Fruit fly (Drosophila melanogaster) whole organism, wandering third instar larva: ENCODE measurements around the gene dos.
A peak's percentile ranks its signal among the peaks of the same experiment; 100 is the strongest.

Experiments
- CG32264 ChIP-seq: fragments of 200-800 bp; sonication (Bioruptor generic); optimal IDR thresholded peaks from 2 replicates; lab custom pipeline; 2016; ENCODE audit warnings: missing biosample characterization, missing genetic modification characterization
- CG9705 ChIP-seq: fragments of 200-800 bp; sonication (Bioruptor generic); optimal IDR thresholded peaks from 2 replicates; lab custom pipeline; 2018; ENCODE audit warnings: missing biosample characterization, mild to moderate bottlenecking, missing genetic modification characterization
- CrebA ChIP-seq: fragments of 200-800 bp; sonication (Bioruptor generic); optimal IDR thresholded peaks from 2 replicates; lab custom pipeline; 2016; ENCODE audit warnings: missing biosample characterization, mild to moderate bottlenecking, missing genetic modification characterization, borderline replicate concordance
- Dfd ChIP-seq: fragments of >200 bp; optimal IDR thresholded peaks from 2 replicates; lab custom pipeline; 2017; ENCODE audit warnings: missing biosample characterization, missing genetic modification characterization
- Dif ChIP-seq: fragments of 200-275, 200-300 bp; sonication (Bioruptor generic); optimal IDR thresholded peaks from 2 replicates; lab custom pipeline; 2018; ENCODE audit warnings: missing biosample characterization, missing genetic modification characterization; ENCODE audit not compliant: partially characterized antibody
- GATAd ChIP-seq: sonication (Bioruptor generic); optimal IDR thresholded peaks from 2 replicates; lab custom pipeline; 2016; ENCODE audit warnings: missing biosample characterization, missing genetic modification characterization
- HLH106 ChIP-seq: fragments of 200-800 bp; optimal IDR thresholded peaks from 3 replicates; lab custom pipeline; 2019; ENCODE audit warnings: missing biosample characterization, mild to moderate bottlenecking, missing genetic modification characterization, moderate library complexity
- Hnf4 ChIP-seq: fragments of 200-800 bp; sonication (Bioruptor generic); optimal IDR thresholded peaks from 2 replicates; lab custom pipeline; 2016; ENCODE audit warnings: missing biosample characterization, mild to moderate bottlenecking, missing genetic modification characterization
- Hr78 ChIP-seq: fragments of >200 bp; optimal IDR thresholded peaks from 2 replicates; lab custom pipeline; 2017; ENCODE audit warnings: missing biosample characterization, missing genetic modification characterization
- Hr83 ChIP-seq: fragments of 200-300 bp; sonication (Bioruptor generic); optimal IDR thresholded peaks from 2 replicates; lab custom pipeline; 2016; ENCODE audit warnings: missing biosample characterization, mild to moderate bottlenecking, missing genetic modification characterization, moderate library complexity; ENCODE audit not compliant: poor library complexity, severe bottlenecking
- Jra ChIP-seq: sonication (Bioruptor generic); optimal IDR thresholded peaks from 2 replicates; lab custom pipeline; 2016; ENCODE audit warnings: missing biosample characterization, missing genetic modification characterization
- Mio ChIP-seq: sonication (Bioruptor generic); optimal IDR thresholded peaks from 2 replicates; lab custom pipeline; 2016; ENCODE audit warnings: missing biosample characterization, missing genetic modification characterization
- Myc ChIP-seq: fragments of >200 bp; optimal IDR thresholded peaks from 2 replicates; lab custom pipeline; 2017
- OdsH ChIP-seq: fragments of 200-800 bp; sonication (Bioruptor generic); optimal IDR thresholded peaks from 2 replicates; lab custom pipeline; 2016; ENCODE audit warnings: missing biosample characterization, mild to moderate bottlenecking, missing genetic modification characterization
- Rel ChIP-seq, 2 experiments: fragments of 200-800 bp; sonication (Bioruptor generic) in 1 of 2; optimal IDR thresholded peaks; 2 replicates in 1 of 2; 3 replicates in 1 of 2; lab custom pipeline; 2016 to 2019; ENCODE audit warnings: mild to moderate bottlenecking in 2 of 2, missing biosample characterization in 2 of 2, missing genetic modification characterization in 2 of 2, moderate library complexity in 1 of 2
- Sp1 ChIP-seq: fragments of 200-800 bp; sonication (Bioruptor generic); optimal IDR thresholded peaks from 3 replicates; lab custom pipeline; 2019; ENCODE audit warnings: missing biosample characterization, mild to moderate bottlenecking, missing genetic modification characterization, moderate library complexity
- Vsx2 ChIP-seq: fragments of 200-300, 225-300 bp; sonication (Bioruptor generic); optimal IDR thresholded peaks from 2 replicates; lab custom pipeline; 2018; ENCODE audit warnings: missing biosample characterization, missing genetic modification characterization; ENCODE audit not compliant: partially characterized antibody
- br ChIP-seq: fragments of 200-800 bp; sonication (Bioruptor generic); optimal IDR thresholded peaks from 2 replicates; lab custom pipeline; 2016; ENCODE audit warnings: missing biosample characterization, missing genetic modification characterization
- brk ChIP-seq: fragments of 200-800 bp; sonication (Bioruptor generic); optimal IDR thresholded peaks from 2 replicates; lab custom pipeline; 2016; ENCODE audit warnings: missing biosample characterization, mild to moderate bottlenecking, missing genetic modification characterization
- dmrt93B ChIP-seq: fragments of 200-800 bp; sonication (Bioruptor generic); optimal IDR thresholded peaks from 2 replicates; lab custom pipeline; 2018; ENCODE audit warnings: missing biosample characterization, mild to moderate bottlenecking, missing genetic modification characterization
- dsf ChIP-seq: sonication (Bioruptor generic); optimal IDR thresholded peaks from 2 replicates; lab custom pipeline; 2016; ENCODE audit warnings: missing biosample characterization, missing genetic modification characterization, borderline replicate concordance
- ey ChIP-seq: fragments of 200-800 bp; sonication (Bioruptor generic); optimal IDR thresholded peaks from 2 replicates; lab custom pipeline; 2016; ENCODE audit warnings: missing biosample characterization, missing genetic modification characterization
- foxo ChIP-seq, 2 experiments: fragments of 200-800 bp; sonication (Bioruptor generic); optimal IDR thresholded peaks; 2 replicates in 1 of 2; 3 replicates in 1 of 2; lab custom pipeline; 2016 to 2017; ENCODE audit warnings: missing biosample characterization in 2 of 2, missing genetic modification characterization in 2 of 2
- fru ChIP-seq: fragments of 200-800 bp; sonication (Bioruptor generic); optimal IDR thresholded peaks from 3 replicates; lab custom pipeline; 2016; ENCODE audit warnings: missing biosample characterization, mild to moderate bottlenecking, missing genetic modification characterization
- h ChIP-seq: fragments of 200-800 bp; sonication (Bioruptor generic); optimal IDR thresholded peaks from 3 replicates; lab custom pipeline; 2016; ENCODE audit warnings: missing biosample characterization, mild to moderate bottlenecking, missing genetic modification characterization
- jim ChIP-seq: fragments of 175-275, 200-325 bp; sonication (Bioruptor generic); optimal IDR thresholded peaks from 2 replicates; lab custom pipeline; 2016; ENCODE audit warnings: missing biosample characterization, mild to moderate bottlenecking, missing genetic modification characterization
- lola ChIP-seq: fragments of >200 bp; optimal IDR thresholded peaks from 2 replicates; lab custom pipeline; 2017; ENCODE audit warnings: missing biosample characterization, missing genetic modification characterization
- pan ChIP-seq: fragments of >200 bp; optimal IDR thresholded peaks from 2 replicates; lab custom pipeline; 2017
- psq ChIP-seq: fragments of 200-800 bp; sonication (Bioruptor generic); optimal IDR thresholded peaks from 3 replicates; lab custom pipeline; 2017; ENCODE audit warnings: missing biosample characterization, mild to moderate bottlenecking, missing genetic modification characterization, moderate library complexity
- rgr ChIP-seq: fragments of 200-800 bp; sonication (Bioruptor generic); optimal IDR thresholded peaks from 3 replicates; lab custom pipeline; 2016; ENCODE audit warnings: missing biosample characterization, mild to moderate bottlenecking, missing genetic modification characterization
- sage ChIP-seq: fragments of 200-800 bp; sonication (Bioruptor generic); optimal IDR thresholded peaks from 2 replicates; lab custom pipeline; 2016; ENCODE audit warnings: missing biosample characterization, mild to moderate bottlenecking, missing genetic modification characterization
- sv ChIP-seq: fragments of 200-800 bp; sonication (Bioruptor generic); optimal IDR thresholded peaks from 3 replicates; lab custom pipeline; 2016; ENCODE audit warnings: missing biosample characterization, missing genetic modification characterization
- tai ChIP-seq: sonication (Bioruptor generic); optimal IDR thresholded peaks from 2 replicates; lab custom pipeline; 2016; ENCODE audit warnings: missing biosample characterization, missing genetic modification characterization
- usp ChIP-seq: fragments of >200 bp; optimal IDR thresholded peaks from 2 replicates; lab custom pipeline; 2017; ENCODE audit warnings: missing biosample characterization, missing genetic modification characterization
- woc ChIP-seq: sonication (Bioruptor generic); optimal IDR thresholded peaks from 2 replicates; lab custom pipeline; 2016; ENCODE audit warnings: missing biosample characterization, mild to moderate bottlenecking, missing genetic modification characterization

dos gene

dm6 chr3L:2579557-2580224 is 9.5 kb upstream of the dos start:
- TF ChIP-seq Rel (GFP tag; optimal IDR thresholded peaks at IDR 0.05; lab: Kevin White, UChicago) (no peak), Rel (tag; optimal IDR thresholded peaks at IDR 0.05; lab: Kevin White, UChicago) (peak; percentile 96), sv (GFP tag; lab: Kevin White, UChicago) (no peak)
- TF ChIP-seq, all 38 proteins: peak for 1

- peak; percentile 57 for TF ChIP-seq OdsH (GFP tag; lab: Kevin White, UChicago)
- no peak for TF ChIP-seq Mio
- TF ChIP-seq dsf (GFP tag; lab: Kevin White, UChicago), result no peak
- peak; percentile 69 for TF ChIP-seq psq (GFP tag; lab: Kevin White, UChicago)
- TF ChIP-seq dmrt93B, result peak; percentile 44
- TF ChIP-seq CrebA (GFP tag; lab: Kevin White, UChicago), result no peak
- peak; percentile 70 for TF ChIP-seq Sp1
- TF ChIP-seq CG32264 (GFP tag; lab: Kevin White, UChicago), result peak; percentile 59
- peak in 1 of 2 experiments; percentile 64 for TF ChIP-seq foxo (GFP tag; optimal IDR thresholded peaks at IDR 0.05; lab: Kevin White, UChicago)
- TF ChIP-seq brk, result no peak
- no peak for TF ChIP-seq Dif (GFP tag; lab: Kevin White, UChicago)
- TF ChIP-seq HLH106, result peak; percentile 52
- peak; percentile 67 for TF ChIP-seq fru (GFP tag; lab: Kevin White, UChicago)
- no peak for TF ChIP-seq jim (GFP tag; lab: Kevin White, UChicago)
- TF ChIP-seq sage (GFP tag; lab: Kevin White, UChicago), result peak; percentile 53
- peak; percentile 72 for TF ChIP-seq rgr (GFP tag; lab: Kevin White, UChicago)
- peak; percentile 50 for TF ChIP-seq Hnf4 (GFP tag; lab: Kevin White, UChicago)
- peak; percentile 63 for TF ChIP-seq ey
- TF ChIP-seq Hr83, result peak; percentile 4
- TF ChIP-seq sv (GFP tag; lab: Kevin White, UChicago), result peak; percentile 66
- no peak for TF ChIP-seq Myc (lab: Kevin White, UChicago)
- peak; percentile 33 for TF ChIP-seq woc (GFP tag; lab: Kevin White, UChicago)
- TF ChIP-seq pan, result no peak
- no peak for TF ChIP-seq CG9705 (GFP tag; lab: Kevin White, UChicago)
- no peak for TF ChIP-seq Hr78 (GFP tag; lab: Kevin White, UChicago)
- peak; percentile 71 for TF ChIP-seq h (GFP tag; lab: Kevin White, UChicago)
- peak; percentile 16 for TF ChIP-seq Jra (GFP tag; lab: Kevin White, UChicago)
- no peak for TF ChIP-seq usp
- peak; percentile 72 for TF ChIP-seq br (GFP tag; lab: Kevin White, UChicago)
- TF ChIP-seq, all 38 proteins: peak for 18
Observed at dm6 chr3L:2581343-2581825, 7.8 kb upstream of the dos start.

- no peak for TF ChIP-seq Dif (GFP tag; lab: Kevin White, UChicago)
- TF ChIP-seq jim (GFP tag; lab: Kevin White, UChicago), result no peak
- TF ChIP-seq tai, result no peak
- no peak for TF ChIP-seq Dfd (GFP tag; lab: Kevin White, UChicago)
- TF ChIP-seq usp, result no peak
- TF ChIP-seq HLH106, result no peak
- no peak for TF ChIP-seq rgr (GFP tag; lab: Kevin White, UChicago)
- TF ChIP-seq Rel (GFP tag; optimal IDR thresholded peaks at IDR 0.05; lab: Kevin White, UChicago), result no peak
- TF ChIP-seq Rel (tag; optimal IDR thresholded peaks at IDR 0.05; lab: Kevin White, UChicago), result no peak
- TF ChIP-seq GATAd (GFP tag; lab: Kevin White, UChicago), result no peak
- no peak for TF ChIP-seq Myc (lab: Kevin White, UChicago)
- no peak for TF ChIP-seq h (GFP tag; lab: Kevin White, UChicago)
- TF ChIP-seq lola (GFP tag; lab: Kevin White, UChicago), result no peak
- TF ChIP-seq CrebA (GFP tag; lab: Kevin White, UChicago), result no peak
Observed at dm6 chr3L:2581857-2582256, 7.4 kb upstream of the dos start.

dm6 chr3L:2582290-2582689 is 6.9 kb upstream of the dos start:
- TF ChIP-seq Sp1 (no peak), Myc (lab: Kevin White, UChicago) (no peak), Hnf4 (GFP tag; lab: Kevin White, UChicago) (no peak), Hr83 (no peak), dsf (GFP tag; lab: Kevin White, UChicago) (no peak), Vsx2 (no peak)
